Worm (Caenorhabditis elegans) whole organism, mixed stage, embryonic: Measurements from ENCODE around the gene C03C10.2.

Source experiments
- elt-1 ChIP-seq: sonication (generic microtip); optimal IDR thresholded peaks from 2 replicates; lab custom pipeline; 2017; ENCODE audit warnings: missing genetic modification characterization, mild to moderate bottlenecking, missing compliant biosample characterization, antibody characterized with exemption, moderate library complexity, borderline replicate concordance; ENCODE audit not compliant: insufficient read depth
- snpc-4 ChIP-seq: fragments of 150-350 bp; optimal IDR thresholded peaks from 2 replicates; lab custom pipeline; 2014; ENCODE audit warnings: missing biosample characterization, missing genetic modification characterization

DNA sequence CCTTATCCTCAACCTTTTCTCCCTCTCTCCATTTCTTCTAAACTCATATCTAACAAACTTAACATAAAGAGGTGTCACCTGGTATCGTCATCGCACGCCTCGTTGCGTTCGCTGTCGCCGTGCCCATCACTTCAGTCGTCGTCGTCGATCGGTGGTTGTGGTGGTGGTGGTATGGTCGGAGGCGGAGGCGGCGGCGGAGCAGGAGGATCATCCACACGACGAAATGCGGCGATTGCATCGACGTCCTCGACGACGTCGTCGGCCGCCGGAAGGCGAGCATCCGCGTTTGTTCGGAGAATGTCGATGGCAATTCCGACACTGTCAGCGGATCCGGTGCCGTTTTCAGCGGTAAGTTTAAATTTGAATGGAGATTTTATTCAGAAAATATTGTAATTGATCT is 43.2 kb downstream of the C03C10.2 start:
- no peak for TF ChIP-seq snpc-4 (tag; lab: Kevin White, UChicago)
- no peak for TF ChIP-seq elt-1
